Fruit fly (Drosophila melanogaster) whole organism, embryonic: ENCODE measurements around the gene dgt1.

Source experiments
- B-H1 ChIP-seq: fragments of 200-800 bp; sonication (Bioruptor generic); IDR thresholded peaks from 3 replicates; pipeline ENCODE4 v1.3.6; 2022; ENCODE audit warnings: missing biosample characterization, missing genetic modification characterization
- C15 ChIP-seq: fragments of 200-800 bp; sonication (Bioruptor generic); IDR thresholded peaks from 3 replicates; pipeline ENCODE4 v1.3.6; 2022; ENCODE audit warnings: missing biosample characterization, missing genetic modification characterization
- CG10209 ChIP-seq: fragments of 200-800 bp; sonication (Bioruptor generic); optimal IDR thresholded peaks from 3 replicates; lab custom pipeline; 2017; ENCODE audit warnings: missing biosample characterization, mild to moderate bottlenecking, missing genetic modification characterization, missing genetic modification reagents
- CG10543 ChIP-seq: fragments of 200-800 bp; sonication (Bioruptor generic); optimal IDR thresholded peaks from 3 replicates; lab custom pipeline; 2017; ENCODE audit warnings: missing biosample characterization, mild to moderate bottlenecking, missing genetic modification characterization, moderate library complexity
- CG10979 ChIP-seq: fragments of 200-800 bp; sonication (Bioruptor generic); optimal IDR thresholded peaks from 2 replicates; lab custom pipeline; 2018; ENCODE audit warnings: missing biosample characterization, mild to moderate bottlenecking, missing genetic modification characterization, moderate library complexity
- CG13424 ChIP-seq: fragments of 200-800 bp; sonication (Bioruptor generic); optimal IDR thresholded peaks from 2 replicates; lab custom pipeline; 2019; ENCODE audit warnings: missing biosample characterization, mild to moderate bottlenecking, missing genetic modification characterization, moderate library complexity
- CG15514 ChIP-seq: fragments of 200-800 bp; sonication (Bioruptor generic); optimal IDR thresholded peaks from 3 replicates; lab custom pipeline; 2017; ENCODE audit warnings: missing biosample characterization, missing genetic modification characterization, mild to moderate bottlenecking, moderate library complexity, missing genetic modification reagents
- CG17359 ChIP-seq: fragments of 200-800 bp; sonication (Bioruptor generic); optimal IDR thresholded peaks from 3 replicates; lab custom pipeline; 2018; ENCODE audit warnings: missing biosample characterization, mild to moderate bottlenecking, missing genetic modification characterization, moderate library complexity
- CG18599 ChIP-seq: fragments of 200-800 bp; sonication (Bioruptor generic); optimal IDR thresholded peaks from 3 replicates; lab custom pipeline; 2017; ENCODE audit warnings: missing biosample characterization, missing genetic modification characterization, mild to moderate bottlenecking, moderate library complexity, missing genetic modification reagents
- CG30020 ChIP-seq: fragments of 200-800 bp; optimal IDR thresholded peaks from 2 replicates; lab custom pipeline; 2019; ENCODE audit warnings: missing biosample characterization, mild to moderate bottlenecking, missing genetic modification characterization, moderate library complexity
- CG31365 ChIP-seq: fragments of 200-800 bp; sonication (Bioruptor generic); optimal IDR thresholded peaks from 2 replicates; lab custom pipeline; 2018; ENCODE audit warnings: missing biosample characterization, mild to moderate bottlenecking, missing genetic modification characterization
- CG31441 ChIP-seq: fragments of 200-800 bp; sonication (Bioruptor generic); IDR thresholded peaks from 2 replicates; pipeline ENCODE4 v1.3.6; 2022; ENCODE audit warnings: missing biosample characterization, missing genetic modification characterization
- CG4404 ChIP-seq: fragments of 200-800 bp; sonication (Bioruptor generic); IDR thresholded peaks from 2 replicates; pipeline ENCODE4 v1.3.6; 2022; ENCODE audit warnings: missing biosample characterization, missing genetic modification characterization
- CG4820 ChIP-seq: fragments of 200-800 bp; sonication (Bioruptor generic); optimal IDR thresholded peaks from 3 replicates; lab custom pipeline; 2016; ENCODE audit warnings: missing biosample characterization, missing genetic modification characterization
- CG7745 ChIP-seq: fragments of 200-800 bp; sonication (Bioruptor generic); optimal IDR thresholded peaks from 2 replicates; lab custom pipeline; 2018; ENCODE audit warnings: missing biosample characterization, mild to moderate bottlenecking, missing genetic modification characterization, moderate library complexity
- CG9727 ChIP-seq: fragments of 200-800 bp; sonication (Bioruptor generic); optimal IDR thresholded peaks from 3 replicates; lab custom pipeline; 2017; ENCODE audit warnings: missing biosample characterization, mild to moderate bottlenecking, missing genetic modification characterization
- CkIIα-i1 ChIP-seq: fragments of 200-800 bp; sonication (Bioruptor generic); IDR thresholded peaks from 2 replicates; pipeline ENCODE4 v1.3.6; 2022; ENCODE audit warnings: missing biosample characterization, missing genetic modification characterization
- Dek ChIP-seq: fragments of 200-800 bp; sonication (Bioruptor generic); optimal IDR thresholded peaks from 3 replicates; lab custom pipeline; 2019; ENCODE audit warnings: missing biosample characterization, mild to moderate bottlenecking, missing genetic modification characterization, moderate library complexity
- Dip3 ChIP-seq: fragments of 200-800 bp; sonication (Bioruptor generic); optimal IDR thresholded peaks from 3 replicates; lab custom pipeline; 2016; ENCODE audit warnings: missing biosample characterization, missing genetic modification characterization
- Elba2 ChIP-seq: fragments of 200-800 bp; sonication (Bioruptor generic); optimal IDR thresholded peaks from 3 replicates; lab custom pipeline; 2016; ENCODE audit warnings: missing biosample characterization, missing genetic modification characterization
- Ets97D ChIP-seq: fragments of 200-800 bp; sonication (Bioruptor generic); optimal IDR thresholded peaks from 3 replicates; lab custom pipeline; 2016; ENCODE audit warnings: missing biosample characterization, missing genetic modification characterization
- Fer3 ChIP-seq: fragments of 200-800 bp; sonication (Bioruptor generic); optimal IDR thresholded peaks from 2 replicates; lab custom pipeline; 2018; ENCODE audit warnings: missing biosample characterization, mild to moderate bottlenecking, missing genetic modification characterization, moderate library complexity
- HHEX ChIP-seq: fragments of 200-800 bp; sonication (Bioruptor generic); optimal IDR thresholded peaks from 3 replicates; lab custom pipeline; 2017; ENCODE audit warnings: missing biosample characterization, mild to moderate bottlenecking, missing genetic modification characterization, missing genetic modification reagents
- HLH4C ChIP-seq: fragments of 200-800 bp; sonication (Bioruptor generic); IDR thresholded peaks from 3 replicates; pipeline ENCODE4 v1.3.6; 2022; ENCODE audit warnings: missing biosample characterization, missing genetic modification characterization; ENCODE audit not compliant: partially characterized antibody
- HLHmδ ChIP-seq: fragments of 200-800 bp; sonication (Bioruptor generic); optimal IDR thresholded peaks from 2 replicates; lab custom pipeline; 2018; ENCODE audit warnings: missing biosample characterization, mild to moderate bottlenecking, missing genetic modification characterization, moderate library complexity
- MTF-1 ChIP-seq: fragments of 200-800 bp; sonication (Bioruptor generic); optimal IDR thresholded peaks from 2 replicates; lab custom pipeline; 2018; ENCODE audit warnings: missing biosample characterization, mild to moderate bottlenecking, missing genetic modification characterization, borderline replicate concordance
- Med ChIP-seq: fragments of 200-800 bp; sonication (Bioruptor generic); peaks from one replicate; lab custom pipeline; 2016; ENCODE audit warnings: missing biosample characterization, missing genetic modification characterization, mild to moderate bottlenecking, inconsistent platforms, moderate library complexity
- Neu2 ChIP-seq: fragments of 200-800 bp; sonication (Bioruptor generic); optimal IDR thresholded peaks from 3 replicates; lab custom pipeline; 2016; ENCODE audit warnings: missing biosample characterization, missing genetic modification characterization, borderline replicate concordance
- Ptx1 ChIP-seq: fragments of 200-800 bp; sonication (Bioruptor generic); IDR thresholded peaks from 2 replicates; pipeline ENCODE4 v1.3.6; 2022; ENCODE audit warnings: missing biosample characterization, missing genetic modification characterization
- Side ChIP-seq: fragments of 200-800 bp; sonication (Bioruptor generic); optimal IDR thresholded peaks from 2 replicates; lab custom pipeline; 2016; ENCODE audit warnings: missing biosample characterization, missing genetic modification characterization
- abd-A ChIP-seq: fragments of 200-800 bp; sonication (Bioruptor generic); optimal IDR thresholded peaks from 3 replicates; lab custom pipeline; 2019; ENCODE audit warnings: missing biosample characterization, mild to moderate bottlenecking, missing genetic modification characterization, moderate library complexity
- ara ChIP-seq: fragments of 200-800 bp; sonication (Bioruptor generic); IDR thresholded peaks from 2 replicates; pipeline ENCODE4 v1.3.6; 2022; ENCODE audit warnings: missing biosample characterization, missing genetic modification characterization
- bcd ChIP-seq: fragments of 200-800 bp; sonication (Bioruptor generic); optimal IDR thresholded peaks from 2 replicates; lab custom pipeline; 2017; ENCODE audit warnings: missing biosample characterization, mild to moderate bottlenecking, missing genetic modification characterization
- br ChIP-seq: fragments of >200 bp; optimal IDR thresholded peaks from 2 replicates; lab custom pipeline; 2017
- chif ChIP-seq, 2 experiments: fragments of 200-800 bp; sonication (Bioruptor generic); optimal IDR thresholded peaks; 3 replicates each; lab custom pipeline; 2016; ENCODE audit warnings: missing biosample characterization in 2 of 2, missing genetic modification characterization in 2 of 2
- corto ChIP-seq: fragments of 200-800 bp; sonication (Bioruptor generic); optimal IDR thresholded peaks from 2 replicates; lab custom pipeline; 2016; ENCODE audit warnings: missing biosample characterization, mild to moderate bottlenecking, missing genetic modification characterization, moderate library complexity
- da ChIP-seq: fragments of 200-800 bp; sonication (Bioruptor generic); optimal IDR thresholded peaks from 2 replicates; lab custom pipeline; 2016; ENCODE audit warnings: missing biosample characterization, missing genetic modification characterization
- ems ChIP-seq: fragments of 200-800 bp; sonication (Bioruptor generic); optimal IDR thresholded peaks from 3 replicates; lab custom pipeline; 2016; ENCODE audit warnings: missing biosample characterization, missing genetic modification characterization
- fd64A ChIP-seq: fragments of 200-800 bp; sonication (Bioruptor generic); optimal IDR thresholded peaks from 3 replicates; lab custom pipeline; 2018; ENCODE audit warnings: missing biosample characterization, mild to moderate bottlenecking, missing genetic modification characterization
- kah ChIP-seq: fragments of 200-800 bp; sonication (Bioruptor generic); optimal IDR thresholded peaks from 2 replicates; lab custom pipeline; 2018; ENCODE audit warnings: missing biosample characterization, mild to moderate bottlenecking, missing genetic modification characterization
- lilli ChIP-seq: fragments of 200-800 bp; sonication (Bioruptor generic); optimal IDR thresholded peaks from 3 replicates; lab custom pipeline; 2016; ENCODE audit warnings: missing biosample characterization, missing genetic modification characterization
- lov ChIP-seq, 2 experiments: fragments of 200-800 bp in 1 of 2; fragments of >200 bp in 1 of 2; sonication (Bioruptor generic) in 1 of 2; IDR thresholded peaks in 1 of 2; optimal IDR thresholded peaks in 1 of 2; 2 replicates in 1 of 2; 3 replicates in 1 of 2; pipeline versions ENCODE4 v1.3.6 to Lab custom; 2017 to 2022; ENCODE audit warnings: missing biosample characterization in 1 of 2, missing genetic modification characterization in 1 of 2
- nerfin-1 ChIP-seq: fragments of 200-800 bp; sonication (Bioruptor generic); optimal IDR thresholded peaks from 3 replicates; lab custom pipeline; 2019; ENCODE audit warnings: missing biosample characterization, mild to moderate bottlenecking, missing genetic modification characterization, moderate library complexity
- pita ChIP-seq: fragments of 200-800 bp; sonication (Bioruptor generic); optimal IDR thresholded peaks from 2 replicates; lab custom pipeline; 2017; ENCODE audit warnings: missing biosample characterization, mild to moderate bottlenecking, missing genetic modification characterization
- pros ChIP-seq: fragments of 200-800 bp; sonication (Bioruptor generic); optimal IDR thresholded peaks from 3 replicates; lab custom pipeline; 2019; ENCODE audit warnings: missing biosample characterization, mild to moderate bottlenecking, missing genetic modification characterization, moderate library complexity
- salm ChIP-seq: fragments of 200-800 bp; sonication (Bioruptor generic); optimal IDR thresholded peaks from 2 replicates; lab custom pipeline; 2018; ENCODE audit warnings: missing biosample characterization, mild to moderate bottlenecking, missing genetic modification characterization
- schlank ChIP-seq: fragments of 200-800 bp; sonication (Bioruptor generic); optimal IDR thresholded peaks from 2 replicates; lab custom pipeline; 2018; ENCODE audit warnings: missing biosample characterization, mild to moderate bottlenecking, missing genetic modification characterization
- shn ChIP-seq: fragments of 200-800 bp; sonication (Bioruptor generic); optimal IDR thresholded peaks from 3 replicates; lab custom pipeline; 2016; ENCODE audit warnings: missing biosample characterization, missing genetic modification characterization
- tin ChIP-seq: fragments of 200-800 bp; sonication (Bioruptor generic); optimal IDR thresholded peaks from 3 replicates; lab custom pipeline; 2016; ENCODE audit warnings: missing biosample characterization, missing genetic modification characterization
- tna ChIP-seq: fragments of 200-800 bp; sonication (Bioruptor generic); IDR thresholded peaks from 2 replicates; pipeline ENCODE4 v1.3.6; 2022; ENCODE audit warnings: missing biosample characterization, missing genetic modification characterization; ENCODE audit not compliant: partially characterized antibody

dgt1 gene

DNA sequence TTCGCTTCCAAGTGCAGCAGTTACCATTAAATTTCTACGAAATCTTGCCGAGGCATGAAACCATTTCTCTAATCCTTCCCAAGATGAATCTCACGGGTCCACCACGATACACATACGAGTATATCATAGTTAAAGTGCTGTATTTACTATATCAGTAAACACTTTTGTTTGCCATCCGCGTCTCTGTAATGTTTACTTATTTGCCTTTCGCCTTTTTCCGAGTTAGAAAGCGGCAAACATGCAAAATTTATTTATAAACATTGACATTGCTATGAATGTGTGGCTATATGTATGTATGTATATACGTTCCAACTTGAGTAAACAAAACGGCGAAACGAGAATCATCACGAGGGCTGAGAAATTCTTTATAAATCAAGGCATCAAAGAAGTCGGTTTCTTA is 26.4 kb downstream of the dgt1 start (continued):
- TF ChIP-seq CG10979 (tag; lab: Kevin White, UChicago) (peak; percentile 54), br (lab: Kevin White, UChicago) (no peak), CG10543 (GFP tag; lab: Kevin White, UChicago) (peak; percentile 18), shn (GFP tag; lab: Kevin White, UChicago) (no peak), B-H1 (no peak), abd-A (no peak), CG13424 (tag; lab: Kevin White, UChicago) (no peak), CG9727 (GFP tag; lab: Kevin White, UChicago) (peak; percentile 79), kah (GFP tag; lab: Kevin White, UChicago) (peak; percentile 21), ems (GFP tag; lab: Kevin White, UChicago) (no peak), CG4820 (GFP tag; lab: Kevin White, UChicago) (no peak), HHEX (GFP tag; lab: Kevin White, UChicago) (peak; percentile 43), bcd (GFP tag; lab: Kevin White, UChicago) (peak; percentile 9), schlank (tag; lab: Kevin White, UChicago) (no peak), CG17359 (tag; lab: Kevin White, UChicago) (no peak), MTF-1 (peak; percentile 85), da (GFP tag; lab: Kevin White, UChicago) (no peak), C15 (no peak), Side (GFP tag; lab: Kevin White, UChicago) (peak; percentile 16), Elba2 (GFP tag; lab: Kevin White, UChicago) (no peak), nerfin-1 (tag; lab: Kevin White, UChicago) (peak; percentile 80), CkIIα-i1 (GFP tag; lab: Robert Waterston, UW) (no peak), HLHmδ (peak; percentile 54), tin (no peak), CG15514 (no peak), Dek (no peak), fd64A (GFP tag; lab: Kevin White, UChicago) (peak; percentile 87), CG31441 (GFP tag; lab: Robert Waterston, UW) (no peak; the same call in 1 of the 2 replicates), CG7745 (tag; lab: Kevin White, UChicago) (no peak), pita (GFP tag; lab: Kevin White, UChicago) (no peak), tna (GFP tag; lab: Robert Waterston, UW) (no peak), lilli (GFP tag; lab: Kevin White, UChicago) (no peak), CG10209 (no peak), HLH4C (GFP tag; lab: Robert Waterston, UW) (no peak), Ptx1 (no peak), Neu2 (GFP tag; lab: Kevin White, UChicago) (no peak), Med (peak; percentile 73), corto (GFP tag; lab: Kevin White, UChicago) (no peak), ara (GFP tag; lab: Robert Waterston, UW) (peak; percentile 42; the same call in 1 of the 2 replicates), pros (no peak), CG18599 (GFP tag; lab: Kevin White, UChicago) (peak; percentile 70), Ets97D (no peak), CG30020 (tag; lab: Kevin White, UChicago) (no peak), CG31365 (tag; lab: Kevin White, UChicago) (peak; percentile 62), chif (GFP tag; optimal IDR thresholded peaks at IDR 0.05; lab: Kevin White, UChicago) (peak in 1 of 2 experiments; percentile 16), salm (no peak), Fer3 (tag; lab: Kevin White, UChicago) (no peak), Dip3 (GFP tag; lab: Kevin White, UChicago) (no peak), lov (optimal IDR thresholded peaks at IDR 0.05; lab: Kevin White, UChicago) (no peak), lov (GFP tag; IDR thresholded peaks at IDR 0.05; lab: Robert Waterston, UW) (no peak), CG4404 (GFP tag; lab: Robert Waterston, UW) (no peak)
